Fruit fly (Drosophila melanogaster) whole organism, embryonic: ENCODE data around the gene CG3815.

ENCODE experiments used
- Abd-B ChIP-seq: fragments of 200-800 bp; sonication (Bioruptor generic); optimal IDR thresholded peaks from 2 replicates; lab custom pipeline; 2018; ENCODE audit warnings: missing biosample characterization, mild to moderate bottlenecking, missing genetic modification characterization, moderate library complexity
- Antp ChIP-seq: fragments of 200-800 bp; sonication (Bioruptor generic); optimal IDR thresholded peaks from 3 replicates; lab custom pipeline; 2016; ENCODE audit warnings: missing biosample characterization, missing genetic modification characterization
- Awh ChIP-seq: fragments of 200-800 bp; sonication (Bioruptor generic); IDR thresholded peaks from 2 replicates; pipeline ENCODE4, ENCODE4 v1.3.6; 2022; ENCODE audit warnings: missing biosample characterization, missing genetic modification characterization
- Bgb ChIP-seq: fragments of 200-800 bp; sonication (Bioruptor generic); IDR thresholded peaks from 2 replicates; pipeline ENCODE4 v1.3.6; 2022; ENCODE audit warnings: missing biosample characterization, missing genetic modification characterization; ENCODE audit not compliant: partially characterized antibody
- CG10366 ChIP-seq: fragments of 200-800 bp; sonication (Bioruptor generic); IDR thresholded peaks from 2 replicates; pipeline ENCODE4 v1.3.6; 2022; ENCODE audit warnings: missing biosample characterization, missing genetic modification characterization
- CG11504 ChIP-seq: fragments of 200-800 bp; sonication (Bioruptor generic); optimal IDR thresholded peaks from 3 replicates; lab custom pipeline; 2019; ENCODE audit warnings: missing biosample characterization, mild to moderate bottlenecking, missing genetic modification characterization, moderate library complexity
- CG12659 ChIP-seq: fragments of 200-800 bp; sonication (Bioruptor generic); optimal IDR thresholded peaks from 3 replicates; lab custom pipeline; 2017; ENCODE audit warnings: mild to moderate bottlenecking, missing biosample characterization, missing genetic modification reagents, missing genetic modification characterization
- CG14050 ChIP-seq: fragments of 200-800 bp; sonication (Bioruptor generic); IDR thresholded peaks from 3 replicates; pipeline ENCODE4 v1.3.6; 2022; ENCODE audit warnings: missing biosample characterization, missing genetic modification characterization
- CG14965 ChIP-seq: fragments of 200-800 bp; sonication (Bioruptor generic); optimal IDR thresholded peaks from 2 replicates; lab custom pipeline; 2016; ENCODE audit warnings: missing biosample characterization, missing genetic modification characterization, borderline replicate concordance
- CG17328 ChIP-seq: fragments of 200-800 bp; sonication (Bioruptor generic); IDR thresholded peaks from 2 replicates; pipeline ENCODE4 v1.3.6; 2022; ENCODE audit warnings: missing biosample characterization, missing genetic modification characterization
- CG1832 ChIP-seq: fragments of 200-800 bp; sonication (Bioruptor generic); optimal IDR thresholded peaks from 2 replicates; lab custom pipeline; 2017; ENCODE audit warnings: missing biosample characterization, mild to moderate bottlenecking, missing genetic modification characterization, inconsistent platforms
- CG18476 ChIP-seq: fragments of 200-800 bp; sonication (Bioruptor generic); optimal IDR thresholded peaks from 2 replicates; lab custom pipeline; 2016; ENCODE audit warnings: missing biosample characterization, mild to moderate bottlenecking, missing genetic modification characterization
- CG30020 ChIP-seq: fragments of 200-800 bp; optimal IDR thresholded peaks from 2 replicates; lab custom pipeline; 2019; ENCODE audit warnings: missing biosample characterization, mild to moderate bottlenecking, missing genetic modification characterization, moderate library complexity
- CG31441 ChIP-seq: fragments of 200-800 bp; sonication (Bioruptor generic); IDR thresholded peaks from 2 replicates; pipeline ENCODE4 v1.3.6; 2022; ENCODE audit warnings: missing biosample characterization, missing genetic modification characterization
- CG3995 ChIP-seq: fragments of 200-800 bp; sonication (Bioruptor generic); optimal IDR thresholded peaks from 3 replicates; lab custom pipeline; 2016; ENCODE audit warnings: missing biosample characterization, missing genetic modification characterization
- CG4730 ChIP-seq: fragments of 200-800 bp; sonication (Bioruptor generic); IDR thresholded peaks from 2 replicates; pipeline ENCODE4 v1.3.6; 2022; ENCODE audit warnings: missing biosample characterization, missing genetic modification characterization
- CG4854 ChIP-seq: fragments of 200-800 bp; sonication (Bioruptor generic); optimal IDR thresholded peaks from 2 replicates; lab custom pipeline; 2016; ENCODE audit warnings: missing biosample characterization, missing genetic modification characterization, inconsistent platforms
- CG6791 ChIP-seq: fragments of 200-800 bp; sonication (Bioruptor generic); IDR thresholded peaks from 3 replicates; pipeline ENCODE4 v1.3.6; 2022; ENCODE audit warnings: missing biosample characterization, missing genetic modification characterization; ENCODE audit not compliant: partially characterized antibody
- CG7271 ChIP-seq: fragments of 200-800 bp; sonication (Bioruptor generic); optimal IDR thresholded peaks from 2 replicates; lab custom pipeline; 2018; ENCODE audit warnings: missing biosample characterization, mild to moderate bottlenecking, missing genetic modification characterization, moderate library complexity
- CG8924 ChIP-seq: fragments of 200-800 bp; optimal IDR thresholded peaks from 3 replicates; lab custom pipeline; 2019; ENCODE audit warnings: missing biosample characterization, mild to moderate bottlenecking, missing genetic modification characterization, moderate library complexity
- CG9215 ChIP-seq: fragments of 200-800 bp; sonication (Bioruptor generic); IDR thresholded peaks from 2 replicates; pipeline ENCODE4 v1.3.6; 2022; ENCODE audit warnings: missing biosample characterization, missing genetic modification characterization
- Dek ChIP-seq: fragments of 200-800 bp; sonication (Bioruptor generic); optimal IDR thresholded peaks from 3 replicates; lab custom pipeline; 2019; ENCODE audit warnings: missing biosample characterization, mild to moderate bottlenecking, missing genetic modification characterization, moderate library complexity
- Drgx ChIP-seq: fragments of 200-800 bp; sonication (Bioruptor generic); IDR thresholded peaks from 2 replicates; pipeline ENCODE4 v1.3.6; 2022; ENCODE audit warnings: missing biosample characterization, missing genetic modification characterization
- H2.0 ChIP-seq: fragments of 200-800 bp; sonication (Bioruptor generic); IDR thresholded peaks from 2 replicates; pipeline ENCODE4 v1.3.6; 2022; ENCODE audit warnings: missing biosample characterization, missing genetic modification characterization
- HHEX ChIP-seq: fragments of 200-800 bp; sonication (Bioruptor generic); optimal IDR thresholded peaks from 3 replicates; lab custom pipeline; 2017; ENCODE audit warnings: missing biosample characterization, mild to moderate bottlenecking, missing genetic modification characterization, missing genetic modification reagents
- HLH3B ChIP-seq: fragments of 200-800 bp; sonication (Bioruptor generic); IDR thresholded peaks from 2 replicates; pipeline ENCODE4 v1.3.6; 2022; ENCODE audit warnings: missing biosample characterization, missing genetic modification characterization
- Lhr ChIP-seq: fragments of 200-800 bp; sonication (Bioruptor generic); optimal IDR thresholded peaks from 3 replicates; lab custom pipeline; 2017; ENCODE audit warnings: mild to moderate bottlenecking, missing biosample characterization, missing genetic modification reagents, missing genetic modification characterization
- MESR4 ChIP-seq: fragments of 200-800 bp; sonication (Bioruptor generic); optimal IDR thresholded peaks from 2 replicates; lab custom pipeline; 2018; ENCODE audit warnings: missing biosample characterization, mild to moderate bottlenecking, missing genetic modification characterization, moderate library complexity
- Side ChIP-seq: fragments of 200-800 bp; sonication (Bioruptor generic); optimal IDR thresholded peaks from 2 replicates; lab custom pipeline; 2016; ENCODE audit warnings: missing biosample characterization, missing genetic modification characterization
- aop ChIP-seq: fragments of 200-800 bp; sonication (Bioruptor generic); IDR thresholded peaks from 2 replicates; pipeline ENCODE4 v1.3.6; 2022; ENCODE audit warnings: missing biosample characterization, missing genetic modification characterization
- bbx ChIP-seq: fragments of 200-800 bp; sonication (Bioruptor generic); IDR thresholded peaks from 2 replicates; pipeline ENCODE4 v1.3.6; 2022; ENCODE audit warnings: missing biosample characterization, missing genetic modification characterization; ENCODE audit not compliant: partially characterized antibody
- btn ChIP-seq: fragments of 200-800 bp; sonication (Bioruptor generic); optimal IDR thresholded peaks from 2 replicates; lab custom pipeline; 2016; ENCODE audit warnings: missing biosample characterization, missing genetic modification characterization
- chm ChIP-seq: fragments of 200-800 bp; sonication (Bioruptor generic); IDR thresholded peaks from 2 replicates; pipeline ENCODE4 v1.3.6; 2022; ENCODE audit warnings: missing biosample characterization, missing genetic modification characterization
- ci ChIP-seq: fragments of 200-800 bp; sonication (Bioruptor generic); IDR thresholded peaks from 3 replicates; pipeline ENCODE4 v1.3.6; 2022; ENCODE audit warnings: missing biosample characterization, missing genetic modification characterization
- crp ChIP-seq, 2 experiments: fragments of 200-800 bp; sonication (Bioruptor generic); optimal IDR thresholded peaks; 2 replicates in 1 of 2; 3 replicates in 1 of 2; lab custom pipeline; 2017; ENCODE audit warnings: missing biosample characterization in 2 of 2, missing genetic modification characterization in 2 of 2, mild to moderate bottlenecking in 1 of 2, moderate library complexity in 1 of 2
- eyg ChIP-seq: fragments of 200-800 bp; sonication (Bioruptor generic); optimal IDR thresholded peaks from 3 replicates; lab custom pipeline; 2016; ENCODE audit warnings: missing biosample characterization, missing genetic modification characterization
- fd102C ChIP-seq: fragments of 200-800 bp; sonication (Bioruptor generic); optimal IDR thresholded peaks from 2 replicates; lab custom pipeline; 2018; ENCODE audit warnings: missing biosample characterization, mild to moderate bottlenecking, missing genetic modification characterization, moderate library complexity
- fd96Cb ChIP-seq: fragments of 200-800 bp; sonication (Bioruptor generic); optimal IDR thresholded peaks from 2 replicates; lab custom pipeline; 2018; ENCODE audit warnings: missing biosample characterization, mild to moderate bottlenecking, missing genetic modification characterization, moderate library complexity
- klu ChIP-seq: fragments of 200-800 bp; sonication (Bioruptor generic); IDR thresholded peaks from 2 replicates; pipeline ENCODE4 v1.3.6; 2022; ENCODE audit warnings: missing biosample characterization, missing genetic modification characterization
- lilli ChIP-seq: fragments of 200-800 bp; sonication (Bioruptor generic); optimal IDR thresholded peaks from 3 replicates; lab custom pipeline; 2016; ENCODE audit warnings: missing biosample characterization, missing genetic modification characterization
- pan ChIP-seq, 4 experiments: fragments of >200 bp in 3 of 4; fragments of 200-800 bp in 1 of 4; sonication (Bioruptor generic) in 1 of 4; optimal IDR thresholded peaks in 3 of 4; IDR thresholded peaks in 1 of 4; 2 replicates each; pipeline versions ENCODE4 v1.3.6 to Lab custom; 2017 to 2022; ENCODE audit warnings: missing biosample characterization in 2 of 4, missing genetic modification characterization in 2 of 4, mixed read lengths in 1 of 4
- pb ChIP-seq: fragments of 200-800 bp; sonication (Bioruptor generic); optimal IDR thresholded peaks from 3 replicates; lab custom pipeline; 2016; ENCODE audit warnings: missing biosample characterization, missing genetic modification characterization
- pho ChIP-seq: fragments of 200-800 bp; sonication (Bioruptor generic); optimal IDR thresholded peaks from 2 replicates; lab custom pipeline; 2016; ENCODE audit warnings: missing biosample characterization, missing genetic modification characterization
- sens ChIP-seq: fragments of 200-800 bp; sonication (Bioruptor generic); peaks from one replicate; lab custom pipeline; 2016; ENCODE audit warnings: missing biosample characterization, missing genetic modification characterization
- sima ChIP-seq: fragments of 200-800 bp; sonication (Bioruptor generic); optimal IDR thresholded peaks from 2 replicates; lab custom pipeline; 2016; ENCODE audit warnings: missing biosample characterization, missing genetic modification characterization
- usp ChIP-seq: fragments of >200 bp; optimal IDR thresholded peaks from 2 replicates; lab custom pipeline; 2017; ENCODE audit warnings: missing biosample characterization, missing genetic modification characterization
- vvl ChIP-seq: fragments of 200-800 bp; sonication (Bioruptor generic); IDR thresholded peaks from 2 replicates; pipeline ENCODE4 v1.3.6; 2022; ENCODE audit warnings: missing biosample characterization, missing genetic modification characterization
- wor ChIP-seq: fragments of 200-800 bp; sonication (Bioruptor generic); IDR thresholded peaks from 2 replicates; pipeline ENCODE4 v1.3.6; 2022; ENCODE audit warnings: missing biosample characterization, missing genetic modification characterization
- zen2 ChIP-seq: fragments of 200-800 bp; sonication (Bioruptor generic); IDR thresholded peaks from 3 replicates; pipeline ENCODE4 v1.3.6; 2022; ENCODE audit warnings: missing biosample characterization, missing genetic modification characterization; ENCODE audit not compliant: partially characterized antibody

The CG3815 gene

dm6 chrX:6263614-6264130 is 31.5 kb upstream of the CG3815 start (continued):
- TF ChIP-seq Antp: peak; percentile 45
- TF ChIP-seq CG17328 (GFP tag; lab: Robert Waterston, UW): no peak
- peak; percentile 40 for TF ChIP-seq pb (GFP tag; lab: Kevin White, UChicago)
- no peak for TF ChIP-seq sima
- TF ChIP-seq zen2 (GFP tag; lab: Robert Waterston, UW): no peak
- TF ChIP-seq HLH3B (GFP tag; lab: Robert Waterston, UW): peak; percentile 55
- TF ChIP-seq Drgx (GFP tag; lab: Robert Waterston, UW): peak; percentile 52; the same call in 1 of the 2 replicates
- TF ChIP-seq vvl (GFP tag; lab: Robert Waterston, UW): no peak; the same call in 1 of the 2 replicates
- TF ChIP-seq CG1832: no peak
- TF ChIP-seq fd96Cb: peak; percentile 69
- no peak; the same call in 1 of the 2 replicates for TF ChIP-seq CG10366 (GFP tag; lab: Robert Waterston, UW)
- TF ChIP-seq CG6791 (GFP tag; lab: Robert Waterston, UW): no peak
- peak; percentile 61 for TF ChIP-seq CG4854 (GFP tag; lab: Kevin White, UChicago)
- 0 out of 2 replicates have a peak, but pooled peaks have one; percentile 49 for TF ChIP-seq klu
- no peak for TF ChIP-seq CG7271 (tag; lab: Kevin White, UChicago)
- peak; percentile 75 for TF ChIP-seq lilli
- peak; percentile 68 for TF ChIP-seq CG9215
- TF ChIP-seq CG14965 (GFP tag; lab: Kevin White, UChicago): no peak
- peak; percentile 29; the same call in 1 of the 2 replicates for TF ChIP-seq H2.0 (GFP tag; lab: Robert Waterston, UW)
- TF ChIP-seq HHEX (GFP tag; lab: Kevin White, UChicago): peak; percentile 82
- no peak for TF ChIP-seq Bgb (GFP tag; lab: Robert Waterston, UW)
- peak; percentile 49; the same call in 1 of the 2 replicates for TF ChIP-seq CG4730 (GFP tag; lab: Robert Waterston, UW)
- peak; percentile 31 for TF ChIP-seq CG30020 (tag; lab: Kevin White, UChicago)
- peak; percentile 41 for TF ChIP-seq Side
- peak; percentile 86 for TF ChIP-seq CG11504 (tag; lab: Kevin White, UChicago)
- TF ChIP-seq Awh (GFP tag; lab: Robert Waterston, UW): 0 out of 2 replicates have a peak, but pooled peaks have one; percentile 9
- peak; percentile 48 for TF ChIP-seq pho (GFP tag; lab: Kevin White, UChicago)
- no peak for TF ChIP-seq chm (GFP tag; lab: Robert Waterston, UW)
- peak; percentile 81 for TF ChIP-seq CG31441 (GFP tag; lab: Robert Waterston, UW)
- no peak for TF ChIP-seq MESR4
- no peak for TF ChIP-seq fd102C
- TF ChIP-seq usp (GFP tag; lab: Kevin White, UChicago): no peak
- no peak for TF ChIP-seq wor
- peak; percentile 91 for TF ChIP-seq sens (GFP tag; lab: Kevin White, UChicago)
- TF ChIP-seq btn: no peak
- TF ChIP-seq Dek (tag; lab: Kevin White, UChicago): peak; percentile 51
- TF ChIP-seq crp (GFP tag; optimal IDR thresholded peaks at IDR 0.05; lab: Kevin White, UChicago): no peak
- no peak for TF ChIP-seq CG3995 (GFP tag; lab: Kevin White, UChicago)
- peak; percentile 79 for TF ChIP-seq CG8924
- TF ChIP-seq CG18476 (GFP tag; lab: Kevin White, UChicago): peak; percentile 79
- no peak for TF ChIP-seq pan (optimal IDR thresholded peaks at IDR 0.05; lab: Kevin White, UChicago)
- TF ChIP-seq pan (GFP tag; optimal IDR thresholded peaks at IDR 0.05 in 1 of 2, IDR thresholded peaks at IDR 0.05 in 1 of 2): peak in 1 of 2 experiments; percentile 74
- 0 out of 3 replicates have a peak, but pooled peaks have one; percentile 33 for TF ChIP-seq ci (GFP tag; lab: Robert Waterston, UW)
- TF ChIP-seq aop (GFP tag; lab: Robert Waterston, UW): no peak
- TF ChIP-seq Lhr (GFP tag; lab: Kevin White, UChicago): peak; percentile 3
- no peak for TF ChIP-seq eyg (GFP tag; lab: Kevin White, UChicago)
- no peak for TF ChIP-seq bbx (GFP tag; lab: Robert Waterston, UW)
- peak; percentile 24; the same call in 2 of the 3 replicates for TF ChIP-seq CG14050 (GFP tag; lab: Robert Waterston, UW)
- TF ChIP-seq Abd-B (GFP tag; lab: Kevin White, UChicago): peak; percentile 66
- peak; percentile 85 for TF ChIP-seq CG12659 (GFP tag; lab: Kevin White, UChicago)
